Fruit fly (Drosophila melanogaster) whole organism, pupa: ENCODE data around the gene CG14431.

ENCODE experiments used
- CG15710 ChIP-seq: fragments of 200-800 bp; sonication (Bioruptor generic); optimal IDR thresholded peaks from 2 replicates; lab custom pipeline; 2018; ENCODE audit warnings: missing biosample characterization, mild to moderate bottlenecking, missing genetic modification characterization, moderate library complexity
- CG34367 ChIP-seq: fragments of 200-800 bp; sonication (Bioruptor generic); optimal IDR thresholded peaks from 2 replicates; lab custom pipeline; 2018; ENCODE audit warnings: missing biosample characterization, mild to moderate bottlenecking, missing genetic modification characterization
- EcR ChIP-seq: fragments of 200-800 bp; sonication (Bioruptor generic); optimal IDR thresholded peaks from 3 replicates; lab custom pipeline; 2019; ENCODE audit warnings: missing biosample characterization, missing genetic modification characterization, mild to moderate bottlenecking, moderate library complexity, missing genetic modification reagents
- gl ChIP-seq: fragments of 200-800 bp; sonication (Bioruptor generic); optimal IDR thresholded peaks from 2 replicates; lab custom pipeline; 2018; ENCODE audit warnings: missing biosample characterization, mild to moderate bottlenecking, missing genetic modification characterization

- TF ChIP-seq CG15710 (tag; lab: Kevin White, UChicago) (no peak), CG34367 (tag; lab: Kevin White, UChicago) (no peak), gl (no peak), EcR (GFP tag; lab: Kevin White, UChicago) (no peak)
Measured at dm6 chrX:6859245-6859644, 48.8 kb upstream of the CG14431 start.
